Comparison of ENCODE assay signal across 6 fruit fly cellular contexts in the genomic region with DNA sequence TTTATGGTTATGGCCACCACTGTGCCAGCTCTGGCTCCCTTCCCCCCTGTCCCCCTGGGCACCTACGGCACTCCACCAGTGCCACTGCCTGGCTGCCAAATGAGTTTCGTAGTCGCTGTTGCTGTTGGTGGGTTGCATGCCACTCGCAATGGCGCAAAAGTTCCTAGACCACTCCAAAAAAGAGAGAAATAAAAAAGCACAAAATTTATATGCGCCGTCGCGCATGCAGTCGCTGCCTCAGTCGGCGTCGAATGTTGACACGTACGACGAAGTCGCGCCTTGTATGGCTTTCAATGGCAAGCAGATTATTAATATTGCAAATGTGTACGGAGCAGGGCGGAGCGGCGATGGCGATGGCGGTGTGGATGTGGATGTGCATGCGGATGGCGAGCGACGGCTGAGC.
A peak's percentile ranks its signal among the peaks of the same experiment; 100 is the strongest.
TF ChIP-seq lines count a peak whose summit lies in the region.

No protein-coding gene starts in this region.

- TF ChIP-seq CTCF in whole organism, embryonic (GFP tag; optimal IDR thresholded peaks at IDR 0.05; lab: Kevin White, UChicago), result no peak

TF ChIP-seq in whole organism, 6 proteins besides CTCF, POLR2A, EP300 and RAD21:
- TF ChIP-seq usp (GFP tag; optimal IDR thresholded peaks at IDR 0.05; lab: Kevin White, UChicago) (no peak), EcR (GFP tag; optimal IDR thresholded peaks at IDR 0.05; lab: Kevin White, UChicago) (peak; percentile 25 to 92)

TF ChIP-seq in whole organism, adult, 20 proteins besides CTCF, POLR2A, EP300 and RAD21:
- TF ChIP-seq tj (GFP tag; optimal IDR thresholded peaks at IDR 0.05; lab: Kevin White, UChicago), result peak; percentile 14
- no peak for TF ChIP-seq bab1 (GFP tag; optimal IDR thresholded peaks at IDR 0.05; lab: Kevin White, UChicago)

TF ChIP-seq in whole organism, embryonic, 481 proteins besides CTCF, POLR2A, EP300 and RAD21:
- TF ChIP-seq Ets65A (GFP tag; lab: Kevin White, UChicago), result peak; percentile 52
- TF ChIP-seq vfl (GFP tag; optimal IDR thresholded peaks at IDR 0.05; lab: Kevin White, UChicago), result no peak
- TF ChIP-seq gce (GFP tag; IDR thresholded peaks at IDR 0.05; lab: Robert Waterston, UW), result peak; percentile 17; the same call in 1 of the 3 replicates
- peak; percentile 51 for TF ChIP-seq crol (GFP tag; IDR thresholded peaks at IDR 0.05; lab: Robert Waterston, UW)
- no peak for TF ChIP-seq dati (GFP tag; IDR thresholded peaks at IDR 0.05; lab: Robert Waterston, UW)
- peak; percentile 35; the same call in 1 of the 2 replicates for TF ChIP-seq vvl (GFP tag; IDR thresholded peaks at IDR 0.05; lab: Robert Waterston, UW)
- TF ChIP-seq ap (GFP tag; IDR thresholded peaks at IDR 0.05; lab: Robert Waterston, UW), result no peak
- TF ChIP-seq nom (GFP tag; optimal IDR thresholded peaks at IDR 0.05; lab: Kevin White, UChicago), result peak; percentile 58
- TF ChIP-seq CG30403 (GFP tag; optimal IDR thresholded peaks at IDR 0.05; lab: Kevin White, UChicago), result no peak
- TF ChIP-seq Adf1 (GFP tag; IDR thresholded peaks at IDR 0.05; lab: Robert Waterston, UW), result peak; percentile 31; the same call in 1 of the 2 replicates

TF ChIP-seq in whole organism, prepupa, 60 proteins besides CTCF, POLR2A, EP300 and RAD21 (continues in another document):
- TF ChIP-seq Ets21C (GFP tag; optimal IDR thresholded peaks at IDR 0.05; lab: Kevin White, UChicago), result no peak
- no peak for TF ChIP-seq CG6808 (GFP tag; optimal IDR thresholded peaks at IDR 0.05; lab: Kevin White, UChicago)
- TF ChIP-seq CG11294 (GFP tag; IDR thresholded peaks at IDR 0.05; lab: Robert Waterston, UW), result no peak
- TF ChIP-seq Hr38 (GFP tag; optimal IDR thresholded peaks at IDR 0.05; lab: Kevin White, UChicago), result no peak
- TF ChIP-seq CG6163 (GFP tag; IDR thresholded peaks at IDR 0.05; lab: Robert Waterston, UW), result no peak
- no peak for TF ChIP-seq Hr4 (GFP tag; optimal IDR thresholded peaks at IDR 0.05; lab: Kevin White, UChicago)
- TF ChIP-seq CG10669 (GFP tag; optimal IDR thresholded peaks at IDR 0.05; lab: Kevin White, UChicago), result no peak
- peak; percentile 58 for TF ChIP-seq dsx (GFP tag; optimal IDR thresholded peaks at IDR 0.05; lab: Kevin White, UChicago; ENCODE audit: poor library complexity, severe bottlenecking)
- TF ChIP-seq Eip93F (GFP tag; optimal IDR thresholded peaks at IDR 0.05; lab: Kevin White, UChicago), result no peak
- TF ChIP-seq Eip78C (GFP tag; lab: Kevin White, UChicago), result no peak
- no peak for TF ChIP-seq CG15336 (GFP tag; IDR thresholded peaks at IDR 0.05; lab: Robert Waterston, UW)
- no peak for TF ChIP-seq Met (GFP tag; optimal IDR thresholded peaks at IDR 0.05; lab: Kevin White, UChicago)
- no peak for TF ChIP-seq cyc (GFP tag; optimal IDR thresholded peaks at IDR 0.05; lab: Kevin White, UChicago)
- TF ChIP-seq CG31627 (GFP tag; optimal IDR thresholded peaks at IDR 0.05; lab: Kevin White, UChicago), result no peak
- TF ChIP-seq Sox15 (GFP tag; optimal IDR thresholded peaks at IDR 0.05; lab: Kevin White, UChicago), result no peak
- no peak for TF ChIP-seq CG3919 (GFP tag; optimal IDR thresholded peaks at IDR 0.05; lab: Kevin White, UChicago)
- TF ChIP-seq CG32006 (GFP tag; optimal IDR thresholded peaks at IDR 0.05; lab: Kevin White, UChicago), result no peak
- TF ChIP-seq CG7368 (GFP tag; optimal IDR thresholded peaks at IDR 0.05; lab: Kevin White, UChicago), result no peak
- no peak for TF ChIP-seq esn (GFP tag; optimal IDR thresholded peaks at IDR 0.05; lab: Kevin White, UChicago)
- TF ChIP-seq CG11902 (GFP tag; optimal IDR thresholded peaks at IDR 0.05; lab: Kevin White, UChicago), result no peak
- TF ChIP-seq Gug (GFP tag; IDR thresholded peaks at IDR 0.05; lab: Robert Waterston, UW), result peak; percentile 13; the same call in 1 of the 2 replicates
- no peak for TF ChIP-seq Sox14 (GFP tag; optimal IDR thresholded peaks at IDR 0.05; lab: Kevin White, UChicago)
- peak; percentile 49 to 80 for TF ChIP-seq ss (GFP tag; optimal IDR thresholded peaks at IDR 0.05; lab: Kevin White, UChicago)
- TF ChIP-seq vri (GFP tag; optimal IDR thresholded peaks at IDR 0.05; lab: Kevin White, UChicago), result peak; percentile 48
- no peak for TF ChIP-seq salr (GFP tag; optimal IDR thresholded peaks at IDR 0.05; lab: Kevin White, UChicago)

TF ChIP-seq in whole organism, pupa, 21 proteins besides CTCF, POLR2A, EP300 and RAD21:
- TF ChIP-seq CG9948 (tag; optimal IDR thresholded peaks at IDR 0.05; lab: Kevin White, UChicago) (no peak), CG14655 (GFP tag; optimal IDR thresholded peaks at IDR 0.05; lab: Kevin White, UChicago) (no peak), CG32121 (GFP tag; IDR thresholded peaks at IDR 0.05; lab: Robert Waterston, UW) (peak; percentile 23; the same call in 1 of the 2 replicates), Ets98B (GFP tag; IDR thresholded peaks at IDR 0.05; lab: Robert Waterston, UW) (no peak), rn (GFP tag; IDR thresholded peaks at IDR 0.05; lab: Robert Waterston, UW) (no peak), EcR (GFP tag; optimal IDR thresholded peaks at IDR 0.05; lab: Kevin White, UChicago) (peak; percentile 99), CG13204 (GFP tag; optimal IDR thresholded peaks at IDR 0.05; lab: Kevin White, UChicago) (peak; percentile 93), CG8159 (tag; optimal IDR thresholded peaks at IDR 0.05; lab: Kevin White, UChicago) (no peak), CG15710 (tag; optimal IDR thresholded peaks at IDR 0.05; lab: Kevin White, UChicago) (no peak), Snoo (tag; optimal IDR thresholded peaks at IDR 0.05; lab: Kevin White, UChicago) (no peak), CG17806 (tag; optimal IDR thresholded peaks at IDR 0.05; lab: Kevin White, UChicago) (no peak), D1 (tag; optimal IDR thresholded peaks at IDR 0.05; lab: Kevin White, UChicago) (no peak), CG4496 (GFP tag; IDR thresholded peaks at IDR 0.05; lab: Robert Waterston, UW) (no peak), CG8301 (tag; optimal IDR thresholded peaks at IDR 0.05; lab: Kevin White, UChicago) (no peak), Pif1A (GFP tag; optimal IDR thresholded peaks at IDR 0.05; lab: Kevin White, UChicago) (no peak), Pif1B (GFP tag; optimal IDR thresholded peaks at IDR 0.05; lab: Kevin White, UChicago) (no peak), CG34367 (tag; optimal IDR thresholded peaks at IDR 0.05; lab: Kevin White, UChicago) (no peak), fd96Ca (GFP tag; IDR thresholded peaks at IDR 0.05; lab: Robert Waterston, UW) (peak; percentile 66; the same call in 2 of the 3 replicates), CG12605 (GFP tag; IDR thresholded peaks at IDR 0.05; lab: Robert Waterston, UW) (peak; percentile 38; the same call in 1 of the 2 replicates), gl (tag; optimal IDR thresholded peaks at IDR 0.05; lab: Kevin White, UChicago) (peak; percentile 60), CG10348 (GFP tag; IDR thresholded peaks at IDR 0.05; lab: Robert Waterston, UW) (no peak)

TF ChIP-seq in whole organism, wandering third instar larva, 38 proteins besides CTCF, POLR2A, EP300 and RAD21:
- TF ChIP-seq rgr (GFP tag; optimal IDR thresholded peaks at IDR 0.05; lab: Kevin White, UChicago) (peak; percentile 7), ey (GFP tag; optimal IDR thresholded peaks at IDR 0.05; lab: Kevin White, UChicago) (no peak), Rel (GFP tag; optimal IDR thresholded peaks at IDR 0.05; lab: Kevin White, UChicago) (no peak), Rel (tag; optimal IDR thresholded peaks at IDR 0.05; lab: Kevin White, UChicago) (peak; percentile 75), Vsx2 (GFP tag; optimal IDR thresholded peaks at IDR 0.05; lab: Kevin White, UChicago; ENCODE audit: partially characterized antibody) (no peak), pan (optimal IDR thresholded peaks at IDR 0.05; lab: Kevin White, UChicago) (no peak)
